Fruit fly (Drosophila melanogaster) whole organism, embryonic: ENCODE results near the gene mTerf3.

Source experiments
- ATbp ChIP-seq: fragments of 200-800 bp; sonication (Bioruptor generic); optimal IDR thresholded peaks from 2 replicates; lab custom pipeline; 2017; ENCODE audit warnings: missing biosample characterization, mild to moderate bottlenecking, missing genetic modification characterization, missing genetic modification reagents
- Ada2b ChIP-seq: fragments of 200-800 bp; sonication (Bioruptor generic); IDR thresholded peaks from 2 replicates; pipeline ENCODE4 v1.3.6; 2022; ENCODE audit warnings: missing biosample characterization, missing genetic modification characterization
- CG11398 ChIP-seq: fragments of 200-800 bp; sonication (Bioruptor generic); optimal IDR thresholded peaks from 2 replicates; lab custom pipeline; 2016; ENCODE audit warnings: missing biosample characterization, missing genetic modification characterization
- CG11695 ChIP-seq: fragments of 200-800 bp; sonication (Bioruptor generic); IDR thresholded peaks from 3 replicates; pipeline ENCODE4 v1.3.6; 2022; ENCODE audit warnings: missing biosample characterization, missing genetic modification characterization
- CG11723 ChIP-seq: fragments of 200-800 bp; sonication (Bioruptor generic); optimal IDR thresholded peaks from 2 replicates; lab custom pipeline; 2017; ENCODE audit warnings: missing biosample characterization, mild to moderate bottlenecking, missing genetic modification characterization
- CG12155 ChIP-seq: fragments of 200-800 bp; sonication (Bioruptor generic); optimal IDR thresholded peaks from 3 replicates; lab custom pipeline; 2016; ENCODE audit warnings: missing biosample characterization, missing genetic modification characterization
- CG1233 ChIP-seq: fragments of 200-800 bp; sonication (Bioruptor generic); optimal IDR thresholded peaks from 4 replicates; lab custom pipeline; 2018; ENCODE audit warnings: missing biosample characterization, mild to moderate bottlenecking, missing genetic modification characterization
- CG13296 ChIP-seq: fragments of 200-800 bp; sonication (Bioruptor generic); optimal IDR thresholded peaks from 3 replicates; lab custom pipeline; 2018; ENCODE audit warnings: missing biosample characterization, mild to moderate bottlenecking, missing genetic modification characterization
- CG13624 ChIP-seq: fragments of 200-800 bp; sonication (Bioruptor generic); optimal IDR thresholded peaks from 2 replicates; lab custom pipeline; 2016; ENCODE audit warnings: missing biosample characterization, missing genetic modification characterization
- CG14667 ChIP-seq: fragments of 200-800 bp; sonication (Bioruptor generic); IDR thresholded peaks from 2 replicates; pipeline ENCODE4 v1.3.6; 2022; ENCODE audit warnings: missing biosample characterization, missing genetic modification characterization
- CG14965 ChIP-seq: fragments of 200-800 bp; sonication (Bioruptor generic); optimal IDR thresholded peaks from 2 replicates; lab custom pipeline; 2016; ENCODE audit warnings: missing biosample characterization, missing genetic modification characterization, borderline replicate concordance
- CG15011 ChIP-seq: fragments of 200-800 bp; sonication (Bioruptor generic); optimal IDR thresholded peaks from 3 replicates; lab custom pipeline; 2018; ENCODE audit warnings: missing biosample characterization, mild to moderate bottlenecking, missing genetic modification characterization
- CG15269 ChIP-seq: fragments of 200-800 bp; sonication (Bioruptor generic); optimal IDR thresholded peaks from 2 replicates; lab custom pipeline; 2018; ENCODE audit warnings: missing biosample characterization, mild to moderate bottlenecking, missing genetic modification characterization, moderate library complexity
- CG1647 ChIP-seq: fragments of 200-800 bp; sonication (Bioruptor generic); optimal IDR thresholded peaks from 3 replicates; lab custom pipeline; 2016; ENCODE audit warnings: missing biosample characterization, missing genetic modification characterization
- CG16815 ChIP-seq: fragments of 200-800 bp; sonication (Bioruptor generic); optimal IDR thresholded peaks from 3 replicates; lab custom pipeline; 2017; ENCODE audit warnings: missing biosample characterization, mild to moderate bottlenecking, missing genetic modification characterization
- CG31224 ChIP-seq: fragments of 200-800 bp; sonication (Bioruptor generic); IDR thresholded peaks from 2 replicates; pipeline ENCODE4 v1.3.6; 2022; ENCODE audit warnings: missing biosample characterization, missing genetic modification characterization
- CG32532 ChIP-seq: fragments of 200-800 bp; sonication (Bioruptor generic); IDR thresholded peaks from 2 replicates; pipeline ENCODE4 v1.3.6; 2022; ENCODE audit warnings: missing biosample characterization, missing genetic modification characterization
- CG34224 ChIP-seq: fragments of 200-800 bp; sonication (Bioruptor generic); IDR thresholded peaks from 3 replicates; pipeline ENCODE4 v1.3.6; 2022; ENCODE audit warnings: missing biosample characterization, missing genetic modification characterization; ENCODE audit not compliant: partially characterized antibody
- CG3847 ChIP-seq: fragments of 200-800 bp; sonication (Bioruptor generic); IDR thresholded peaks from 2 replicates; pipeline ENCODE4 v1.3.6; 2022; ENCODE audit warnings: missing biosample characterization, missing genetic modification characterization
- CG4854 ChIP-seq: fragments of 200-800 bp; sonication (Bioruptor generic); optimal IDR thresholded peaks from 2 replicates; lab custom pipeline; 2016; ENCODE audit warnings: missing biosample characterization, missing genetic modification characterization, inconsistent platforms
- CG7987 ChIP-seq: fragments of 200-800 bp; sonication (Bioruptor generic); optimal IDR thresholded peaks from 2 replicates; lab custom pipeline; 2018; ENCODE audit warnings: missing biosample characterization, mild to moderate bottlenecking, missing genetic modification characterization, moderate library complexity
- CG8765 ChIP-seq: fragments of 200-800 bp; sonication (Bioruptor generic); IDR thresholded peaks from 2 replicates; pipeline ENCODE4 v1.3.6; 2022; ENCODE audit warnings: missing biosample characterization, missing genetic modification characterization
- CG9817 ChIP-seq: fragments of 200-800 bp; sonication (Bioruptor generic); optimal IDR thresholded peaks from 2 replicates; lab custom pipeline; 2018; ENCODE audit warnings: missing biosample characterization, mild to moderate bottlenecking, missing genetic modification characterization, moderate library complexity
- ERR ChIP-seq: fragments of 200-800 bp; sonication (Bioruptor generic); optimal IDR thresholded peaks from 2 replicates; lab custom pipeline; 2016; ENCODE audit warnings: missing biosample characterization, missing genetic modification characterization
- Elba2 ChIP-seq: fragments of 200-800 bp; sonication (Bioruptor generic); optimal IDR thresholded peaks from 3 replicates; lab custom pipeline; 2016; ENCODE audit warnings: missing biosample characterization, missing genetic modification characterization
- Ets65A ChIP-seq: fragments of 200-800 bp; sonication (Bioruptor generic); peaks from one replicate; lab custom pipeline; 2016; ENCODE audit warnings: missing biosample characterization, missing genetic modification characterization
- MBD-R2 ChIP-seq: fragments of 200-800 bp; sonication (Bioruptor generic); IDR thresholded peaks from 2 replicates; pipeline ENCODE4 v1.3.6; 2022; ENCODE audit warnings: missing biosample characterization, missing genetic modification characterization
- Nf-YB ChIP-seq: fragments of 200-800 bp; sonication (Bioruptor generic); optimal IDR thresholded peaks from 3 replicates; lab custom pipeline; 2019; ENCODE audit warnings: missing biosample characterization, mild to moderate bottlenecking, missing genetic modification characterization, moderate library complexity
- Oaz ChIP-seq: fragments of 200-800 bp; sonication (Bioruptor generic); IDR thresholded peaks from 2 replicates; pipeline ENCODE4 v1.3.6; 2022; ENCODE audit warnings: missing biosample characterization, missing genetic modification characterization
- Oli ChIP-seq: fragments of 200-800 bp; sonication (Bioruptor generic); optimal IDR thresholded peaks from 2 replicates; lab custom pipeline; 2018; ENCODE audit warnings: missing biosample characterization, mild to moderate bottlenecking, missing genetic modification characterization, moderate library complexity
- Optix ChIP-seq: fragments of 200-800 bp; sonication (Bioruptor generic); IDR thresholded peaks from 3 replicates; pipeline ENCODE4 v1.3.6; 2022; ENCODE audit warnings: missing biosample characterization, missing genetic modification characterization
- Sin3A ChIP-seq: fragments of >200 bp; optimal IDR thresholded peaks from 2 replicates; lab custom pipeline; 2018
- chm ChIP-seq: fragments of 200-800 bp; sonication (Bioruptor generic); IDR thresholded peaks from 2 replicates; pipeline ENCODE4 v1.3.6; 2022; ENCODE audit warnings: missing biosample characterization, missing genetic modification characterization
- corto ChIP-seq: fragments of 200-800 bp; sonication (Bioruptor generic); optimal IDR thresholded peaks from 2 replicates; lab custom pipeline; 2016; ENCODE audit warnings: missing biosample characterization, mild to moderate bottlenecking, missing genetic modification characterization, moderate library complexity
- ftz-f1 ChIP-seq: fragments of 200-800 bp; sonication (Bioruptor generic); optimal IDR thresholded peaks from 2 replicates; lab custom pipeline; 2016; ENCODE audit warnings: missing biosample characterization, missing genetic modification characterization
- gce ChIP-seq: fragments of 200-800 bp; sonication (Bioruptor generic); IDR thresholded peaks from 3 replicates; pipeline ENCODE4 v1.3.6; 2022; ENCODE audit warnings: missing biosample characterization, missing genetic modification characterization
- h ChIP-seq: fragments of >200 bp; optimal IDR thresholded peaks from 2 replicates; lab custom pipeline; 2017
- hbn ChIP-seq: fragments of 200-800 bp; sonication (Bioruptor generic); IDR thresholded peaks from 2 replicates; pipeline ENCODE4 v1.3.6; 2022; ENCODE audit warnings: missing biosample characterization, missing genetic modification characterization; ENCODE audit not compliant: partially characterized antibody
- klu ChIP-seq: fragments of 200-800 bp; sonication (Bioruptor generic); IDR thresholded peaks from 2 replicates; pipeline ENCODE4 v1.3.6; 2022; ENCODE audit warnings: missing biosample characterization, missing genetic modification characterization
- knrl ChIP-seq: fragments of 200-800 bp; sonication (Bioruptor generic); IDR thresholded peaks from 3 replicates; pipeline ENCODE4 v1.3.6; 2022; ENCODE audit warnings: missing biosample characterization, missing genetic modification characterization; ENCODE audit not compliant: partially characterized antibody
- nau ChIP-seq: fragments of 200-800 bp; sonication (Bioruptor generic); optimal IDR thresholded peaks from 3 replicates; lab custom pipeline; 2017; ENCODE audit warnings: missing biosample characterization, mild to moderate bottlenecking, missing genetic modification characterization, missing genetic modification reagents
- onecut ChIP-seq: fragments of 200-800 bp; sonication (Bioruptor generic); IDR thresholded peaks from 2 replicates; pipeline ENCODE4 v1.3.6; 2022; ENCODE audit warnings: missing biosample characterization, missing genetic modification characterization
- pb ChIP-seq: fragments of 200-800 bp; sonication (Bioruptor generic); optimal IDR thresholded peaks from 3 replicates; lab custom pipeline; 2016; ENCODE audit warnings: missing biosample characterization, missing genetic modification characterization
- pho ChIP-seq: fragments of 200-800 bp; sonication (Bioruptor generic); optimal IDR thresholded peaks from 2 replicates; lab custom pipeline; 2016; ENCODE audit warnings: missing biosample characterization, missing genetic modification characterization
- run ChIP-seq: fragments of 200-800 bp; sonication (Bioruptor generic); optimal IDR thresholded peaks from 3 replicates; lab custom pipeline; 2018; ENCODE audit warnings: missing biosample characterization, mild to moderate bottlenecking, missing genetic modification characterization
- sens-2 ChIP-seq: fragments of 200-800 bp; sonication (Bioruptor generic); IDR thresholded peaks from 2 replicates; pipeline ENCODE4 v1.3.6; 2022; ENCODE audit warnings: missing biosample characterization, missing genetic modification characterization
- sim ChIP-seq: fragments of 200-800 bp; sonication (Bioruptor generic); IDR thresholded peaks from 2 replicates; pipeline ENCODE4 v1.3.6; 2022; ENCODE audit warnings: missing biosample characterization, missing genetic modification characterization
- tap ChIP-seq: fragments of 200-800 bp; optimal IDR thresholded peaks from 3 replicates; lab custom pipeline; 2019; ENCODE audit warnings: missing biosample characterization, mild to moderate bottlenecking, missing genetic modification characterization, moderate library complexity
- tin ChIP-seq: fragments of 200-800 bp; sonication (Bioruptor generic); optimal IDR thresholded peaks from 3 replicates; lab custom pipeline; 2016; ENCODE audit warnings: missing biosample characterization, missing genetic modification characterization
- tx ChIP-seq: fragments of 200-800 bp; sonication (Bioruptor generic); optimal IDR thresholded peaks from 2 replicates; lab custom pipeline; 2016; ENCODE audit warnings: missing biosample characterization, missing genetic modification characterization

mTerf3 gene

DNA sequence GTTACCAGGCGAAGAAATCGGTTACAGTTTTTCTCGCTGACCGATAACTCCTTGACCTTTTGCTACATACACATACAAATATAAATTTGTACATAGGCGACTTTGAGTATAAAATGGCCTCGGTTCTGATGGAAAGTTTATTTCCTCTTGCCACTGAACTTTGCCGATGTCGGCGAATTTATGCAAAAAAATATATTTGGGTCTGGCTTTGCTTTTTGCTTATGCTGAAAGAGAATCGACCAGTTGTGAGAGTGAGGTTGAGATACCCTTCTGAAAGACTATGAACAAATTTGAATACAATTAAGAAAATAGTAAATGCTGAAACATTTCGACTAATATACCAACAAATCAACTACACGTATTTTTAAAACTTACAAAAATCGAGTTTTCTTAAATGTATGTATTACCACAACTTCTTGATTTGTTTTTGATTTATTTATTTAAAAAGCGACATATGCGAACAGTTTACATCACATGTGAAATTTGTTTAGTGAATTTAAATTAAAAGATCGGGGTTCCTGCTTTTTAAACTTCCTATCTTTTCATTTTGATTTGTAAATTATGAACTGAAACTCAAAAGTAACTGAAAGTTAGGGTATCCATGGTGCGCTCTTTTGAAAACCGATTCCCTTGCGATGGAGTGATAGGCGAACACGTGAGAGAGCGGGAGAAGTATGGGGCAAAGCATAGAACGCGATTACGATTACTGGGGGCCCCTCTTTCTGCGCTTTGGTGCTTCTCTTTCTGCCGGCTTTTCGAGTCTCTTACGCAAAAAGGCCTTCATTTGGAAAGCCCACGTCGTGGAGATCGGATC is 11.2 kb downstream of the mTerf3 start (continued):
- TF ChIP-seq run, result peak; percentile 27
- no peak for TF ChIP-seq CG7987 (GFP tag; lab: Kevin White, UChicago)
- peak; percentile 79 for TF ChIP-seq CG1233 (GFP tag; lab: Kevin White, UChicago)
- TF ChIP-seq Oaz (GFP tag; lab: Robert Waterston, UW), result no peak
- TF ChIP-seq CG32532 (GFP tag; lab: Robert Waterston, UW), result peak; percentile 65; the same call in 1 of the 2 replicates
- peak; percentile 85 for TF ChIP-seq CG15011 (GFP tag; lab: Kevin White, UChicago)
- no peak for TF ChIP-seq sens-2 (GFP tag; lab: Robert Waterston, UW)
- no peak for TF ChIP-seq CG11398 (GFP tag; lab: Kevin White, UChicago)
- TF ChIP-seq h (lab: Kevin White, UChicago), result no peak
- TF ChIP-seq CG13296 (GFP tag; lab: Kevin White, UChicago), result peak; percentile 84
- peak; percentile 17 for TF ChIP-seq ATbp (GFP tag; lab: Kevin White, UChicago)
- TF ChIP-seq MBD-R2 (GFP tag; lab: Robert Waterston, UW), result no peak; the same call in 1 of the 2 replicates
- TF ChIP-seq tap (tag; lab: Kevin White, UChicago), result peak; percentile 39
- TF ChIP-seq ERR, result peak; percentile 52
- TF ChIP-seq klu (GFP tag; lab: Robert Waterston, UW), result no peak; the same call in 1 of the 2 replicates
- peak; percentile 20 for TF ChIP-seq pb (GFP tag; lab: Kevin White, UChicago)
- TF ChIP-seq knrl, result no peak
- no peak for TF ChIP-seq CG8765 (GFP tag; lab: Robert Waterston, UW)
- 0 out of 3 replicates have a peak, but pooled peaks have one; percentile 23 for TF ChIP-seq CG34224 (GFP tag; lab: Robert Waterston, UW)
- TF ChIP-seq CG11695, result peak; percentile 41; the same call in 1 of the 3 replicates
- peak; percentile 71 for TF ChIP-seq Nf-YB
- TF ChIP-seq sim (GFP tag; lab: Robert Waterston, UW), result no peak
- no peak for TF ChIP-seq chm (GFP tag; lab: Robert Waterston, UW)
- TF ChIP-seq tin, result peak; percentile 68
- no peak for TF ChIP-seq corto (GFP tag; lab: Kevin White, UChicago)
- TF ChIP-seq pho (GFP tag; lab: Kevin White, UChicago), result peak; percentile 85
- peak; percentile 82 for TF ChIP-seq CG15269 (tag; lab: Kevin White, UChicago)
- TF ChIP-seq Elba2 (GFP tag; lab: Kevin White, UChicago), result no peak
- TF ChIP-seq nau, result peak; percentile 70
- no peak for TF ChIP-seq Optix (GFP tag; lab: Robert Waterston, UW)
- TF ChIP-seq Ets65A (GFP tag; lab: Kevin White, UChicago), result peak; percentile 60
- peak; percentile 21 for TF ChIP-seq tx (GFP tag; lab: Kevin White, UChicago)
- peak; percentile 80 for TF ChIP-seq CG16815 (GFP tag; lab: Kevin White, UChicago)
- peak; percentile 34; the same call in 1 of the 2 replicates for TF ChIP-seq CG31224 (GFP tag; lab: Robert Waterston, UW)
- peak; percentile 83 for TF ChIP-seq CG13624 (GFP tag; lab: Kevin White, UChicago)
- peak; percentile 47 for TF ChIP-seq CG4854 (GFP tag; lab: Kevin White, UChicago)
- TF ChIP-seq Oli (tag; lab: Kevin White, UChicago), result peak; percentile 84
- TF ChIP-seq Ada2b, result peak; percentile 39; the same call in 1 of the 2 replicates
- TF ChIP-seq onecut (GFP tag; lab: Robert Waterston, UW), result peak; percentile 34; the same call in 1 of the 2 replicates
- TF ChIP-seq CG1647, result peak; percentile 43
- TF ChIP-seq CG9817, result peak; percentile 75
- peak; percentile 62 for TF ChIP-seq CG12155 (GFP tag; lab: Kevin White, UChicago)
- TF ChIP-seq CG14965 (GFP tag; lab: Kevin White, UChicago), result no peak
- no peak for TF ChIP-seq gce (GFP tag; lab: Robert Waterston, UW)
- no peak for TF ChIP-seq Sin3A (lab: Kevin White, UChicago)
- TF ChIP-seq CG14667 (GFP tag; lab: Robert Waterston, UW), result no peak
- no peak for TF ChIP-seq ftz-f1
- no peak for TF ChIP-seq CG3847
- TF ChIP-seq CG11723 (GFP tag; lab: Kevin White, UChicago), result peak; percentile 41
- no peak for TF ChIP-seq hbn
